Fruit fly (Drosophila melanogaster) whole organism, embryonic: ENCODE data around the gene Dyrk2.

Experiments used
- CG10431 ChIP-seq: fragments of 200-800 bp; sonication (Bioruptor generic); optimal IDR thresholded peaks from 3 replicates; lab custom pipeline; 2018; ENCODE audit warnings: missing biosample characterization, mild to moderate bottlenecking, missing genetic modification characterization
- CG12071 ChIP-seq: fragments of 200-800 bp; sonication (Bioruptor generic); optimal IDR thresholded peaks from 3 replicates; lab custom pipeline; 2018; ENCODE audit warnings: missing biosample characterization, mild to moderate bottlenecking, missing genetic modification characterization
- CG12219 ChIP-seq: fragments of 200-800 bp; sonication (Bioruptor generic); optimal IDR thresholded peaks from 3 replicates; lab custom pipeline; 2018; ENCODE audit warnings: missing biosample characterization, mild to moderate bottlenecking, missing genetic modification characterization
- CG12659 ChIP-seq: fragments of 200-800 bp; sonication (Bioruptor generic); optimal IDR thresholded peaks from 3 replicates; lab custom pipeline; 2017; ENCODE audit warnings: mild to moderate bottlenecking, missing biosample characterization, missing genetic modification reagents, missing genetic modification characterization
- CG13287 ChIP-seq: fragments of 200-800 bp; sonication (Bioruptor generic); IDR thresholded peaks from 2 replicates; pipeline ENCODE4 v1.3.6; 2022; ENCODE audit warnings: missing biosample characterization, missing genetic modification characterization; ENCODE audit not compliant: partially characterized antibody
- CG13424 ChIP-seq: fragments of 200-800 bp; sonication (Bioruptor generic); optimal IDR thresholded peaks from 2 replicates; lab custom pipeline; 2019; ENCODE audit warnings: missing biosample characterization, mild to moderate bottlenecking, missing genetic modification characterization, moderate library complexity
- CG13624 ChIP-seq: fragments of 200-800 bp; sonication (Bioruptor generic); optimal IDR thresholded peaks from 2 replicates; lab custom pipeline; 2016; ENCODE audit warnings: missing biosample characterization, missing genetic modification characterization
- CG1602 ChIP-seq: fragments of 200-800 bp; sonication (Bioruptor generic); optimal IDR thresholded peaks from 3 replicates; lab custom pipeline; 2016; ENCODE audit warnings: missing biosample characterization, missing genetic modification characterization
- CG17359 ChIP-seq: fragments of 200-800 bp; sonication (Bioruptor generic); optimal IDR thresholded peaks from 3 replicates; lab custom pipeline; 2018; ENCODE audit warnings: missing biosample characterization, mild to moderate bottlenecking, missing genetic modification characterization, moderate library complexity
- CG17385 ChIP-seq: fragments of 200-800 bp; sonication (Bioruptor generic); optimal IDR thresholded peaks from 3 replicates; lab custom pipeline; 2018; ENCODE audit warnings: missing biosample characterization, mild to moderate bottlenecking, missing genetic modification characterization
- CG18262 ChIP-seq: fragments of 200-800 bp; optimal IDR thresholded peaks from 3 replicates; lab custom pipeline; 2019; ENCODE audit warnings: missing biosample characterization, mild to moderate bottlenecking, missing genetic modification characterization, moderate library complexity
- CG3838 ChIP-seq: fragments of 200-800 bp; sonication (Bioruptor generic); optimal IDR thresholded peaks from 3 replicates; lab custom pipeline; 2016; ENCODE audit warnings: missing biosample characterization, missing genetic modification characterization
- CG3995 ChIP-seq: fragments of 200-800 bp; sonication (Bioruptor generic); optimal IDR thresholded peaks from 3 replicates; lab custom pipeline; 2016; ENCODE audit warnings: missing biosample characterization, missing genetic modification characterization
- CG4282 ChIP-seq: fragments of 200-800 bp; sonication (Bioruptor generic); optimal IDR thresholded peaks from 2 replicates; lab custom pipeline; 2016; ENCODE audit warnings: missing biosample characterization, missing genetic modification characterization
- CG4424 ChIP-seq: fragments of 200-800 bp; sonication (Bioruptor generic); optimal IDR thresholded peaks from 3 replicates; lab custom pipeline; 2016; ENCODE audit warnings: missing biosample characterization, missing genetic modification characterization
- CG6254 ChIP-seq: fragments of 200-800 bp; sonication (Bioruptor generic); optimal IDR thresholded peaks from 3 replicates; lab custom pipeline; 2017; ENCODE audit warnings: mild to moderate bottlenecking, missing biosample characterization, missing genetic modification reagents, missing genetic modification characterization
- CG7357 ChIP-seq: fragments of 200-800 bp; sonication (Bioruptor generic); IDR thresholded peaks from 3 replicates; pipeline ENCODE4 v1.3.6; 2022; ENCODE audit warnings: missing biosample characterization, missing genetic modification characterization
- CG7556 ChIP-seq: fragments of 200-800 bp; sonication (Bioruptor generic); optimal IDR thresholded peaks from 2 replicates; lab custom pipeline; 2017; ENCODE audit warnings: missing biosample characterization, mild to moderate bottlenecking, missing genetic modification characterization
- CG9797 ChIP-seq: fragments of 200-800 bp; sonication (Bioruptor generic); optimal IDR thresholded peaks from 3 replicates; lab custom pipeline; 2018; ENCODE audit warnings: missing biosample characterization, mild to moderate bottlenecking, missing genetic modification characterization
- Eip74EF ChIP-seq, 2 experiments: fragments of 200-800 bp in 1 of 2; fragments of >200 bp in 1 of 2; sonication (Bioruptor generic) in 1 of 2; optimal IDR thresholded peaks; 2 replicates each; lab custom pipeline; 2017 to 2019; ENCODE audit warnings: missing biosample characterization in 2 of 2, missing genetic modification characterization in 2 of 2, mild to moderate bottlenecking in 1 of 2, moderate library complexity in 1 of 2
- Ets65A ChIP-seq: fragments of 200-800 bp; sonication (Bioruptor generic); peaks from one replicate; lab custom pipeline; 2016; ENCODE audit warnings: missing biosample characterization, missing genetic modification characterization
- GATAe ChIP-seq: fragments of 200-800 bp; sonication (Bioruptor generic); conservative IDR thresholded peaks from 2 replicates; pipeline ENCODE4 v1.3.6; 2022; ENCODE audit warnings: missing biosample characterization, missing genetic modification characterization
- Gug ChIP-seq: fragments of 200-800 bp; sonication (Bioruptor generic); IDR thresholded peaks from 4 replicates; pipeline ENCODE4 v1.3.6; 2022; ENCODE audit warnings: missing biosample characterization, missing genetic modification characterization
- Hr51 ChIP-seq, 2 experiments: fragments of 200-800 bp; sonication (Bioruptor generic); optimal IDR thresholded peaks; 2 replicates in 1 of 2; 3 replicates in 1 of 2; lab custom pipeline; 2016 to 2018; ENCODE audit warnings: missing biosample characterization in 2 of 2, missing genetic modification characterization in 2 of 2, mild to moderate bottlenecking in 1 of 2, moderate library complexity in 1 of 2
- Hsf ChIP-seq: fragments of 200-800 bp; sonication (Bioruptor generic); optimal IDR thresholded peaks from 3 replicates; lab custom pipeline; 2016; ENCODE audit warnings: missing biosample characterization, missing genetic modification characterization
- Rfx ChIP-seq: fragments of 200-800 bp; sonication (Bioruptor generic); IDR thresholded peaks from 2 replicates; pipeline ENCODE4 v1.3.6; 2022; ENCODE audit warnings: missing biosample characterization, missing genetic modification characterization
- Sin3A ChIP-seq: fragments of >200 bp; optimal IDR thresholded peaks from 2 replicates; lab custom pipeline; 2018
- Sox100B ChIP-seq: fragments of 200-800 bp; sonication (Bioruptor generic); optimal IDR thresholded peaks from 3 replicates; lab custom pipeline; 2018; ENCODE audit warnings: missing biosample characterization, mild to moderate bottlenecking, missing genetic modification characterization
- Vsx1 ChIP-seq: fragments of 200-800 bp; sonication (Bioruptor generic); optimal IDR thresholded peaks from 2 replicates; lab custom pipeline; 2017; ENCODE audit warnings: missing biosample characterization, mild to moderate bottlenecking, missing genetic modification characterization, missing genetic modification reagents
- abd-A ChIP-seq: fragments of 200-800 bp; sonication (Bioruptor generic); optimal IDR thresholded peaks from 3 replicates; lab custom pipeline; 2019; ENCODE audit warnings: missing biosample characterization, mild to moderate bottlenecking, missing genetic modification characterization, moderate library complexity
- ac ChIP-seq: fragments of 200-800 bp; sonication (Bioruptor generic); optimal IDR thresholded peaks from 3 replicates; lab custom pipeline; 2017; ENCODE audit warnings: missing biosample characterization, mild to moderate bottlenecking, missing genetic modification characterization
- al ChIP-seq: fragments of 200-800 bp; sonication (Bioruptor generic); IDR thresholded peaks from 2 replicates; pipeline ENCODE4 v1.3.6; 2022; ENCODE audit warnings: missing biosample characterization, missing genetic modification characterization
- ash1 ChIP-seq: fragments of 200-800 bp; sonication (Bioruptor generic); optimal IDR thresholded peaks from 2 replicates; lab custom pipeline; 2018; ENCODE audit warnings: missing biosample characterization, mild to moderate bottlenecking, missing genetic modification characterization
- bab2 ChIP-seq: fragments of 200-800 bp; sonication (Bioruptor generic); optimal IDR thresholded peaks from 2 replicates; lab custom pipeline; 2016; ENCODE audit warnings: missing biosample characterization, missing genetic modification characterization
- ci ChIP-seq: fragments of 200-800 bp; sonication (Bioruptor generic); IDR thresholded peaks from 3 replicates; pipeline ENCODE4 v1.3.6; 2022; ENCODE audit warnings: missing biosample characterization, missing genetic modification characterization
- fru ChIP-seq: fragments of >200 bp; optimal IDR thresholded peaks from 2 replicates; lab custom pipeline; 2017
- gsb-n ChIP-seq: fragments of 200-800 bp; sonication (Bioruptor generic); optimal IDR thresholded peaks from 3 replicates; lab custom pipeline; 2018; ENCODE audit warnings: missing biosample characterization, mild to moderate bottlenecking, missing genetic modification characterization
- jigr1 ChIP-seq: fragments of 200-800 bp; sonication (Bioruptor generic); IDR thresholded peaks from 3 replicates; pipeline ENCODE4 v1.3.6; 2022; ENCODE audit warnings: missing biosample characterization, missing genetic modification characterization
- nerfin-1 ChIP-seq: fragments of 200-800 bp; sonication (Bioruptor generic); optimal IDR thresholded peaks from 3 replicates; lab custom pipeline; 2019; ENCODE audit warnings: missing biosample characterization, mild to moderate bottlenecking, missing genetic modification characterization, moderate library complexity
- nerfin-2 ChIP-seq: fragments of 200-800 bp; sonication (Bioruptor generic); IDR thresholded peaks from 2 replicates; pipeline ENCODE4 v1.3.6; 2022; ENCODE audit warnings: missing biosample characterization, missing genetic modification characterization; ENCODE audit not compliant: partially characterized antibody
- nom ChIP-seq: fragments of 200-800 bp; sonication (Bioruptor generic); optimal IDR thresholded peaks from 2 replicates; lab custom pipeline; 2017; ENCODE audit warnings: missing biosample characterization, missing genetic modification characterization, mild to moderate bottlenecking, moderate library complexity, missing genetic modification reagents
- sens ChIP-seq: fragments of 200-800 bp; sonication (Bioruptor generic); peaks from one replicate; lab custom pipeline; 2016; ENCODE audit warnings: missing biosample characterization, missing genetic modification characterization
- slp2 ChIP-seq: fragments of 200-800 bp; sonication (Bioruptor generic); optimal IDR thresholded peaks from 2 replicates; lab custom pipeline; 2016; ENCODE audit warnings: missing biosample characterization, missing genetic modification characterization
- sqz ChIP-seq: fragments of 200-800 bp; sonication (Bioruptor generic); optimal IDR thresholded peaks from 3 replicates; lab custom pipeline; 2018; ENCODE audit warnings: missing biosample characterization, mild to moderate bottlenecking, missing genetic modification characterization
- trem ChIP-seq: fragments of 200-800 bp; optimal IDR thresholded peaks from 3 replicates; lab custom pipeline; 2019; ENCODE audit warnings: missing biosample characterization, mild to moderate bottlenecking, missing genetic modification characterization, moderate library complexity
- vvl ChIP-seq: fragments of 200-800 bp; sonication (Bioruptor generic); IDR thresholded peaks from 2 replicates; pipeline ENCODE4 v1.3.6; 2022; ENCODE audit warnings: missing biosample characterization, missing genetic modification characterization

Dyrk2 gene

DNA sequence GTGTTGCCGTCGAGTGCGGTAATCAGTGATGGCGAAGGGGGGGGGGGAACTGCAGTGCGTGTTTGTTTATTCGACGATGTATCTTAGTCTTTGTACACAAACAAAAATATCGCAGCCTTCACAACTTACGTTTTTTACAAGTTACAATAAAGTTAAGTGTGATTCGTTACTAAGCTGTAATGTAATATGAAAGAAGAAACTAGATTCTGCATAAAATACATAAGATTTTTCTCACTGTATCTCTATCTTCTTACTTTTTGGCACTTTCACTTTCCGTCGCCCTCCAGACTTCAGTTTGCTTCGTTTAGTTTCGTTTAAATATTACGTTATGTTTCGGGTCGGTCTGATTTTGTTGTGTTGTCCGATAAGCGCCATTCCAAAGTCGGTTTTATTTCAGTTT is 11.6 kb upstream of the Dyrk2 start (continued):
- TF ChIP-seq CG12071 (GFP tag; lab: Kevin White, UChicago) (peak; percentile 2), gsb-n (tag; lab: Kevin White, UChicago) (peak; percentile 62), CG4424 (GFP tag; lab: Kevin White, UChicago) (peak; percentile 26), CG13287 (GFP tag; lab: Robert Waterston, UW) (no peak), jigr1 (peak; percentile 27; the same call in 1 of the 3 replicates), bab2 (GFP tag; lab: Kevin White, UChicago) (peak; percentile 4), Hr51 (GFP tag; optimal IDR thresholded peaks at IDR 0.05; lab: Kevin White, UChicago) (peak in 1 of 2 experiments; percentile 54), nerfin-1 (tag; lab: Kevin White, UChicago) (peak; percentile 38), CG10431 (GFP tag; lab: Kevin White, UChicago) (peak; percentile 7), CG13424 (tag; lab: Kevin White, UChicago) (peak; percentile 56), CG9797 (GFP tag; lab: Kevin White, UChicago) (no peak), sens (GFP tag; lab: Kevin White, UChicago) (peak; percentile 95), ci (GFP tag; lab: Robert Waterston, UW) (peak; percentile 94), Sin3A (lab: Kevin White, UChicago) (no peak), ash1 (GFP tag; lab: Kevin White, UChicago) (no peak), CG17385 (GFP tag; lab: Kevin White, UChicago) (peak; percentile 53), vvl (GFP tag; lab: Robert Waterston, UW) (peak; percentile 39), Sox100B (GFP tag; lab: Kevin White, UChicago) (peak; percentile 43), Vsx1 (GFP tag; lab: Kevin White, UChicago) (peak; percentile 29), ac (GFP tag; lab: Kevin White, UChicago) (peak; percentile 4), Hsf (GFP tag; lab: Kevin White, UChicago) (peak; percentile 18), Gug (GFP tag; lab: Robert Waterston, UW) (no peak), Eip74EF (GFP tag; optimal IDR thresholded peaks at IDR 0.05; lab: Kevin White, UChicago) (peak in 1 of 2 experiments; percentile 66)
- TF ChIP-seq, all 482 proteins: peak for 174

DNA sequence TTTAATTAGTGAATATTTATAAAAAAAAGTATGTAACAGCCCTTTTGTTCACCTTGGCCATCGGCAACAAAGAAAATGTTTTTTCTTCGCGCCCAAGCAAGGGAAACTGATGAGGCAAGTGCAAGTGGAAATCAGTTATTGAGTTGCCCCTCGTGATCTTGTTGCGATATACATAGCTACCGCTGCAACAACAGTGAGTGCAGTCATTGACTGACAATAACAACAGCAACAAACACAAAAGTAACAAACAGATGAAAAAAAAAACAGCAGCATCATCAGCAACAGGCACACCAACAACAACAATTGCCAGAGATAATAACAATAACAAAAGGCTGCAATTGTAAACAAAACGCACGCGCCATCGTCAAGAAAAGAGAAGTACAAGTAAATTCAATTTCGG is 11.1 kb upstream of the Dyrk2 start:
- TF ChIP-seq sqz (GFP tag; lab: Kevin White, UChicago) = peak; percentile 31
- no peak for TF ChIP-seq nerfin-2 (GFP tag; lab: Robert Waterston, UW)
- no peak for TF ChIP-seq GATAe (GFP tag; lab: Robert Waterston, UW)
- TF ChIP-seq Ets65A (GFP tag; lab: Kevin White, UChicago) = peak; percentile 6

DNA sequence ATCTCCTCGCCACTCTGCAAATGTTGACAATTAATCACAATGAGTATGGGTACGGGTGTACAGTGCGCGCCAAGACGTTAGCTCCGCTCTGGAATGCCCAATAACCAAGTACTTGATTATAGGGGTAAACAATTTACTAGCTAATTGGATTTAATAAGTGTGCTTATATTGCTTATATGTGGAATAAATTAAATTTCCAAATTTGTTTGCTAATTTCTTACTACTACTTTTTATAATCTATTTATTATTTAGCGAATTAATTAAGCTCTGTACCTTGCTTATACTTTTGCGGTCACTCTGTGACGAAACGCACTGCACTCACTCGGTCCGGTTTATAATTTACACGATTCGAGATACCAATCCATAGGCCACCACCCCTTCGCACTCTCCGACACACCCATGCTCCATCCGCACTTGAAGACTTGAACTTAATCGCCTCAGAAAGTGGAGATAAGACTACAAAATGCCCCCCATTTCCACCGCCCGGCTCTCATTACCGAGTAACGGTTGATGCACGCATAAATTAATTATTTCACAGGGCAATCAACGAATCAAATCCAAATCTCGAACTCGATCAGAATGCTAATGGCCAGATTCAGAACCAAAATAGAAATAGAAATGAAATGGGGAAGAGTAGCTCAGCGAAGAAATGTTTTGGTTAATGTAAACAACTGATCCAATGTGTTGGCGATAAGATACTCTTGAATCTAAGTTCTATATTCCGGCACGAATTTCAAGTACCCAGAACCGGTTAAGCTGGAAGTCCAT is 3.8 kb upstream of the Dyrk2 start:
- TF ChIP-seq CG17359 (peak; percentile 52), CG3995 (GFP tag; lab: Kevin White, UChicago) (no peak), CG7357 (GFP tag; lab: Robert Waterston, UW) (no peak), al (GFP tag; lab: Robert Waterston, UW) (no peak), slp2 (no peak), nom (GFP tag; lab: Kevin White, UChicago) (peak; percentile 72), CG7556 (GFP tag; lab: Kevin White, UChicago) (peak; percentile 50), CG6254 (GFP tag; lab: Kevin White, UChicago) (peak; percentile 57), CG12659 (peak; percentile 7), CG12219 (GFP tag; lab: Kevin White, UChicago) (peak; percentile 32), trem (tag; lab: Kevin White, UChicago) (no peak), CG18262 (tag; lab: Kevin White, UChicago) (peak; percentile 75), abd-A (tag; lab: Kevin White, UChicago) (no peak), CG1602 (GFP tag; lab: Kevin White, UChicago) (peak; percentile 44), vvl (GFP tag; lab: Robert Waterston, UW) (peak; percentile 38; the same call in 1 of the 2 replicates), CG3838 (GFP tag; lab: Kevin White, UChicago) (no peak), CG4282 (GFP tag; lab: Kevin White, UChicago) (no peak), Rfx (GFP tag; lab: Robert Waterston, UW) (0 out of 2 replicates have a peak, but pooled peaks have one; percentile 10), Hr51 (GFP tag; optimal IDR thresholded peaks at IDR 0.05; lab: Kevin White, UChicago) (peak in 1 of 2 experiments; percentile 58), CG13624 (GFP tag; lab: Kevin White, UChicago) (no peak), fru (lab: Kevin White, UChicago) (no peak)
